Worm (Caenorhabditis elegans) whole organism, L1 larva: ENCODE measurements around the gene sir-2.3.

Source experiments
- C16A3.4 ChIP-seq: fragments of 150-350 bp; optimal IDR thresholded peaks from 2 replicates; lab custom pipeline; 2014; ENCODE audit warnings: missing biosample characterization, missing genetic modification characterization
- C34B4.2 ChIP-seq: sonication (generic microtip); optimal IDR thresholded peaks from 2 replicates; lab custom pipeline; 2017; ENCODE audit warnings: mild to moderate bottlenecking, missing genetic modification characterization, missing compliant biosample characterization
- F16B12.6 ChIP-seq: fragments of 150-350 bp; optimal IDR thresholded peaks from 2 replicates; lab custom pipeline; 2014; ENCODE audit warnings: missing biosample characterization, missing genetic modification characterization
- aha-1 ChIP-seq: fragments of 150-350 bp; optimal IDR thresholded peaks from 2 replicates; lab custom pipeline; 2014; ENCODE audit warnings: missing biosample characterization, missing genetic modification characterization
- ama-1 ChIP-seq: fragments of 150-350 bp; optimal IDR thresholded peaks from 2 replicates; lab custom pipeline; 2014
- blmp-1 ChIP-seq: fragments of 150-350 bp; optimal IDR thresholded peaks from 2 replicates; lab custom pipeline; 2014; ENCODE audit warnings: missing biosample characterization, missing genetic modification characterization
- ces-1 ChIP-seq: fragments of 150-350 bp; optimal IDR thresholded peaks from 2 replicates; lab custom pipeline; 2014; ENCODE audit warnings: missing biosample characterization, missing genetic modification reagents, missing genetic modification characterization
- dpl-1 ChIP-seq, 3 experiments: fragments of 150-350 bp in 2 of 3; sonication (generic microtip) in 1 of 3; optimal IDR thresholded peaks; 2 replicates each; lab custom pipeline; 2014 to 2017; ENCODE audit warnings: missing biosample characterization in 3 of 3, missing genetic modification characterization in 3 of 3, missing genetic modification reagents in 3 of 3
- efl-1 ChIP-seq, 4 experiments: fragments of 150-350 bp; optimal IDR thresholded peaks in 3 of 4; peaks in 1 of 4; 1 replicate in 1 of 4; 2 replicates in 3 of 4; lab custom pipeline; 2014; ENCODE audit warnings: missing biosample characterization in 2 of 4, missing genetic modification characterization in 2 of 4, missing genetic modification reagents in 2 of 4
- elt-2 ChIP-seq: sonication (generic microtip); optimal IDR thresholded peaks from 2 replicates; lab custom pipeline; 2016; ENCODE audit warnings: missing genetic modification characterization, mild to moderate bottlenecking, inconsistent platforms, missing compliant biosample characterization, missing genetic modification reagents
- ets-5 ChIP-seq: fragments of 200-800 bp; sonication (Bioruptor generic); IDR thresholded peaks from 2 replicates; pipeline ENCODE4 v1.3.6; 2022; ENCODE audit warnings: missing genetic modification characterization, missing compliant biosample characterization
- fkh-10 ChIP-seq: sonication (generic microtip); optimal IDR thresholded peaks from 2 replicates; lab custom pipeline; 2017; ENCODE audit warnings: missing biosample characterization, missing genetic modification reagents, missing genetic modification characterization
- fkh-4 ChIP-seq: sonication (generic microtip); optimal IDR thresholded peaks from 2 replicates; lab custom pipeline; 2016; ENCODE audit warnings: missing compliant biosample characterization, missing genetic modification characterization, borderline replicate concordance
- irx-1 ChIP-seq: sonication (generic microtip); optimal IDR thresholded peaks from 2 replicates; lab custom pipeline; 2016; ENCODE audit warnings: missing genetic modification characterization, missing compliant biosample characterization
- isw-1 ChIP-seq: fragments of 200-800 bp; sonication (Bioruptor generic); IDR thresholded peaks from 2 replicates; pipeline ENCODE4 v1.3.6; 2022; ENCODE audit warnings: missing genetic modification characterization, missing compliant biosample characterization
- lin-13 ChIP-seq: fragments of 150-350 bp; optimal IDR thresholded peaks from 2 replicates; lab custom pipeline; 2014; ENCODE audit warnings: missing biosample characterization, missing genetic modification reagents, missing genetic modification characterization
- lin-14 ChIP-seq: fragments of 200-800 bp; sonication (Bioruptor generic); optimal IDR thresholded peaks from 2 replicates; lab custom pipeline; 2018; ENCODE audit warnings: mild to moderate bottlenecking, missing genetic modification characterization, moderate library complexity, missing compliant biosample characterization
- lin-15B ChIP-seq: fragments of 150-350 bp; sonication (generic microtip); optimal IDR thresholded peaks from 3 replicates; lab custom pipeline; 2014; ENCODE audit warnings: missing biosample characterization, missing genetic modification characterization
- lsy-2 ChIP-seq, 2 experiments: fragments of 150-350 bp; optimal IDR thresholded peaks; 2 replicates each; lab custom pipeline; 2014; ENCODE audit warnings: missing biosample characterization in 2 of 2, missing genetic modification characterization in 2 of 2
- mdl-1 ChIP-seq, 2 experiments: fragments of 150-350 bp; optimal IDR thresholded peaks; 2 replicates each; lab custom pipeline; 2014 to 2017; ENCODE audit warnings: missing biosample characterization in 2 of 2, missing genetic modification characterization in 2 of 2, inconsistent platforms in 1 of 2
- mef-2 ChIP-seq: fragments of 150-350 bp; optimal IDR thresholded peaks from 2 replicates; lab custom pipeline; 2014; ENCODE audit warnings: missing biosample characterization, missing genetic modification characterization
- nhr-11 ChIP-seq: fragments of 150-350 bp; optimal IDR thresholded peaks from 2 replicates; lab custom pipeline; 2014; ENCODE audit warnings: missing biosample characterization, missing genetic modification characterization
- nhr-12 ChIP-seq: sonication (generic microtip); optimal IDR thresholded peaks from 2 replicates; lab custom pipeline; 2017; ENCODE audit warnings: missing biosample characterization, missing genetic modification characterization
- nhr-20 ChIP-seq: sonication (generic microtip); optimal IDR thresholded peaks from 2 replicates; lab custom pipeline; 2016; ENCODE audit warnings: mild to moderate bottlenecking, missing genetic modification characterization, missing compliant biosample characterization
- nhr-76 ChIP-seq: sonication (generic microtip); optimal IDR thresholded peaks from 2 replicates; lab custom pipeline; 2017; ENCODE audit warnings: missing biosample characterization, missing genetic modification characterization
- nhr-77 ChIP-seq: fragments of 150-350 bp; optimal IDR thresholded peaks from 2 replicates; lab custom pipeline; 2014; ENCODE audit warnings: missing biosample characterization, missing genetic modification characterization
- nhr-84 ChIP-seq: sonication (generic microtip); optimal IDR thresholded peaks from 2 replicates; lab custom pipeline; 2017; ENCODE audit warnings: missing biosample characterization, missing genetic modification characterization
- nhr-90 ChIP-seq: sonication (generic microtip); optimal IDR thresholded peaks from 2 replicates; lab custom pipeline; 2016; ENCODE audit warnings: mild to moderate bottlenecking, missing genetic modification characterization, missing compliant biosample characterization; ENCODE audit not compliant: poor library complexity
- pax-3 ChIP-seq: fragments of 200-800 bp; sonication (Bioruptor generic); optimal IDR thresholded peaks from 2 replicates; lab custom pipeline; 2018; ENCODE audit warnings: mild to moderate bottlenecking, missing genetic modification characterization, moderate library complexity, missing compliant biosample characterization
- pqm-1 ChIP-seq: sonication (generic microtip); optimal IDR thresholded peaks from 3 replicates; lab custom pipeline; 2017; ENCODE audit warnings: missing biosample characterization, missing genetic modification characterization
- rnt-1 ChIP-seq: sonication (generic microtip); optimal IDR thresholded peaks from 2 replicates; lab custom pipeline; 2016; ENCODE audit warnings: mild to moderate bottlenecking, missing genetic modification characterization, moderate library complexity, missing compliant biosample characterization
- skn-1 ChIP-seq: fragments of 150-350 bp; optimal IDR thresholded peaks from 2 replicates; lab custom pipeline; 2014; ENCODE audit warnings: missing biosample characterization, missing genetic modification characterization
- snpc-4 ChIP-seq: fragments of 150-350 bp; optimal IDR thresholded peaks from 2 replicates; lab custom pipeline; 2014; ENCODE audit warnings: missing biosample characterization, missing genetic modification characterization
- snu-23 ChIP-seq: sonication (generic microtip); optimal IDR thresholded peaks from 2 replicates; lab custom pipeline; 2016; ENCODE audit warnings: missing genetic modification characterization, missing compliant biosample characterization
- sptf-1 ChIP-seq: fragments of 150-350 bp; optimal IDR thresholded peaks from 2 replicates; lab custom pipeline; 2014; ENCODE audit warnings: missing biosample characterization, missing genetic modification characterization
- tbx-2 ChIP-seq: sonication (generic microtip); optimal IDR thresholded peaks from 2 replicates; lab custom pipeline; 2016; ENCODE audit warnings: missing genetic modification characterization, missing compliant biosample characterization
- unc-30 ChIP-seq: sonication (generic microtip); optimal IDR thresholded peaks from 2 replicates; lab custom pipeline; 2017; ENCODE audit warnings: missing biosample characterization, missing genetic modification characterization
- unc-62 ChIP-seq: fragments of 150-350 bp; optimal IDR thresholded peaks from 2 replicates; lab custom pipeline; 2014; ENCODE audit warnings: missing biosample characterization, missing genetic modification reagents, missing genetic modification characterization
- unc-86 ChIP-seq: sonication (generic microtip); optimal IDR thresholded peaks from 2 replicates; lab custom pipeline; 2016; ENCODE audit warnings: missing genetic modification characterization, missing compliant biosample characterization
- unc-98 ChIP-seq: fragments of 200-800 bp; sonication (Bioruptor generic); IDR thresholded peaks from 2 replicates; pipeline ENCODE4 v1.3.6; 2022; ENCODE audit warnings: missing genetic modification characterization, missing compliant biosample characterization
- vab-15 ChIP-seq: sonication (generic microtip); optimal IDR thresholded peaks from 2 replicates; lab custom pipeline; 2017; ENCODE audit warnings: missing genotype, mild to moderate bottlenecking, missing genetic modification characterization, missing compliant biosample characterization
- xbp-1 ChIP-seq: sonication (generic microtip); optimal IDR thresholded peaks from 2 replicates; lab custom pipeline; 2016; ENCODE audit warnings: missing genetic modification characterization, missing compliant biosample characterization
- zag-1 ChIP-seq: fragments of 150-350 bp; optimal IDR thresholded peaks from 2 replicates; lab custom pipeline; 2014; ENCODE audit warnings: missing biosample characterization, missing genetic modification characterization
- zip-4 ChIP-seq: fragments of 200-800 bp; sonication (Bioruptor generic); optimal IDR thresholded peaks from 2 replicates; lab custom pipeline; 2018; ENCODE audit warnings: mild to moderate bottlenecking, missing genetic modification characterization, moderate library complexity, missing compliant biosample characterization
- ztf-4 ChIP-seq: fragments of 150-350 bp; optimal IDR thresholded peaks from 2 replicates; lab custom pipeline; 2014; ENCODE audit warnings: missing biosample characterization, missing genetic modification characterization

Gene sir-2.3

ce11 chrX:13349230-13350122, 18.0 kb downstream of the sir-2.3 start (continued):
- TF ChIP-seq unc-98 (GFP tag; lab: Robert Waterston, UW) (no peak), nhr-20 (peak; percentile 52), ets-5 (GFP tag; lab: Robert Waterston, UW) (no peak), C16A3.4 (tag; lab: Kevin White, UChicago) (peak; percentile 33), lin-14 (peak; percentile 18), unc-30 (no peak), efl-1 (optimal IDR thresholded peaks at IDR 0.05; lab: Kevin White, UChicago) (no peak), efl-1 (GFP tag; optimal IDR thresholded peaks at IDR 0.05 in 1 of 2; lab: Kevin White, UChicago) (peak in 1 of 2 experiments; percentile 67), fkh-4 (no peak), F16B12.6 (tag; lab: Kevin White, UChicago) (no peak), rnt-1 (tag; lab: Kevin White, UChicago) (peak; percentile 41), aha-1 (no peak), pax-3 (tag; lab: Kevin White, UChicago) (peak; percentile 11), nhr-84 (tag; lab: Kevin White, UChicago) (no peak), ama-1 (lab: Kevin White, UChicago) (peak; percentile 85), ztf-4 (tag; lab: Kevin White, UChicago) (peak; percentile 80), unc-86 (no peak), nhr-90 (peak; percentile 78), elt-2 (peak; percentile 31), sptf-1 (no peak), lin-15B (tag; lab: Kevin White, UChicago) (no peak), pqm-1 (tag; lab: Kevin White, UChicago) (no peak), zag-1 (no peak), ces-1 (GFP tag; lab: Kevin White, UChicago) (no peak), C34B4.2 (no peak), dpl-1 (GFP tag; optimal IDR thresholded peaks at IDR 0.05; lab: Kevin White, UChicago) (no peak), mef-2 (no peak), unc-62 (GFP tag; lab: Kevin White, UChicago) (no peak), lsy-2 (tag; optimal IDR thresholded peaks at IDR 0.05; lab: Kevin White, UChicago) (peak; percentile 39 to 43), snpc-4 (tag; lab: Kevin White, UChicago) (no peak), snu-23 (GFP tag; lab: Kevin White, UChicago) (peak; percentile 55), tbx-2 (tag; lab: Kevin White, UChicago) (peak; percentile 56)

- no peak for TF ChIP-seq zag-1
- TF ChIP-seq efl-1 (optimal IDR thresholded peaks at IDR 0.05; lab: Kevin White, UChicago): no peak
- TF ChIP-seq efl-1 (GFP tag; optimal IDR thresholded peaks at IDR 0.05 in 1 of 2; lab: Kevin White, UChicago): peak in 1 of 2 experiments; percentile 67
- no peak for TF ChIP-seq pqm-1 (tag; lab: Kevin White, UChicago)
- no peak for TF ChIP-seq unc-30
Observed at ce11 chrX:13350123-13350798, 18.8 kb downstream of the sir-2.3 start.

ce11 chrX:13350804-13351747, 19.6 kb downstream of the sir-2.3 start, which contains the start of gene mxl-3:
Gene mxl-3 (minus strand): TSS chrX:13350804.
- TF ChIP-seq lin-13 (GFP tag; lab: Kevin White, UChicago): peak; percentile 16
- TF ChIP-seq nhr-84 (tag; lab: Kevin White, UChicago): no peak
- no peak for TF ChIP-seq fkh-10 (GFP tag; lab: Kevin White, UChicago)
- TF ChIP-seq unc-30: no peak
- TF ChIP-seq isw-1 (GFP tag; lab: Robert Waterston, UW): no peak
- peak; percentile 51 for TF ChIP-seq nhr-11 (tag; lab: Kevin White, UChicago)
- peak; percentile 36 for TF ChIP-seq skn-1
- no peak for TF ChIP-seq xbp-1 (tag; lab: Kevin White, UChicago)
- TF ChIP-seq mdl-1 (tag; optimal IDR thresholded peaks at IDR 0.05; lab: Kevin White, UChicago): peak in 1 of 2 experiments; percentile 44
- no peak for TF ChIP-seq irx-1
- peak; percentile 18 for TF ChIP-seq C16A3.4 (tag; lab: Kevin White, UChicago)
- no peak for TF ChIP-seq nhr-76 (tag; lab: Kevin White, UChicago)
- no peak for TF ChIP-seq vab-15 (tag; lab: Kevin White, UChicago)
- TF ChIP-seq zip-4 (GFP tag; lab: Kevin White, UChicago): no peak
- TF ChIP-seq nhr-12 (tag; lab: Kevin White, UChicago): no peak
- no peak for TF ChIP-seq nhr-77
- peak; percentile 9 for TF ChIP-seq blmp-1
- no peak for TF ChIP-seq unc-86
- no peak for TF ChIP-seq fkh-4
- TF ChIP-seq snu-23 (GFP tag; lab: Kevin White, UChicago): peak; percentile 74
- no peak for TF ChIP-seq pax-3 (tag; lab: Kevin White, UChicago)
